Worm (Caenorhabditis elegans): Measurements from ENCODE around the gene B0285.3.
A peak's percentile ranks its signal among the peaks of the same experiment; 100 is the strongest.

Gene B0285.3

DNA sequence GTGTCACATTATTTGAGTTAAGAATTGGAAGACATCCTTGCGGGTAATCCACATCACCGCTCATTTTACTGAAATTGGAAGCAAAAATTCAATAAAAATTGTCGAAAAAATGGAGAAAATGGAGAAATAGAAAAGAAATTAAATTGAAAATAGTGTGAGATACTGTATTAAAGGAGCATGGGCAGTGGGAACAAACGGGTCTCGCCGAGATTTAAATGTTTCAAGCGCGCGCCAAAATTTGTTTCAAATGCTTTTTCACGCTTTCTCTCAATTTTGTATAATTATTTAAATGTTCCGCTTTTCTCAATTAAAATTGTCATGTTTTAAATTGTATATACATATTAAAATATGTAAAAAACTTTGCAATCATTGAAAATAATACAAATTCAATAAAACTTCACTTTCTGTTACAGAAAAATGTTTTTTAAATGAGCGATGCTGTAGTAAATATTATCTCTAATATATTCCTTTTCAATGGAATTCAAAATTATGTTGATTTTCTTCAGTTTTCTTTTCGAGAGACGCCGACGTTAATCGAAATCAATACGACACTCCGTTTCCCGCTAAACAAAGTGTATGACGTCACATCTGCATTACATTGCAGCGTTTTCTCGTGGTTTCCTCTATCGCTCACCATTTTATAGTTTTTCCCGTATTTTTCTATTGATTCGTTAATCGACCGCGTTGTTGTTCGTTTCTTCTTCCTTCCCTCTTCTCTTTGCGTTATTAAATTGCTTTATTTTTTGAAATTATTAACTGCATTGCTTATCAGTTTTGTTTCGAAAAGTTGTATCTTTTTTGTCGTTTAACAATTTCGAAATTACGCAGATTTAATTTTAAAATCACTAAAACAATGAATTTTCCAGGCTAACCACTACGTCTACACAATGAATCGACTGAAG is 29.8 kb downstream of the B0285.3 start, which contains the start of the genes evl-14 and dcn-1 (continued):
- TF ChIP-seq ceh-82 (tag; optimal IDR thresholded peaks at IDR 0.05), result peak in 2 of 3 experiments; percentile 69 to 82
- peak; percentile 61 for TF ChIP-seq lir-3 (tag; optimal IDR thresholded peaks at IDR 0.05; ENCODE audit: poor library complexity)
- TF ChIP-seq dpl-1 (GFP tag; optimal IDR thresholded peaks at IDR 0.05), result peak; percentile 71 to 76 (median 73)
- TF ChIP-seq mab-9 (GFP tag; IDR thresholded peaks at IDR 0.05), result no peak
- TF ChIP-seq ces-1 (GFP tag; optimal IDR thresholded peaks at IDR 0.05), result no peak
- TF ChIP-seq lsy-2 (tag; optimal IDR thresholded peaks at IDR 0.05), result peak; percentile 81 to 90
- no peak for TF ChIP-seq Y116A8C.19 (tag; optimal IDR thresholded peaks at IDR 0.05; ENCODE audit: borderline replicate concordance)

DNA sequence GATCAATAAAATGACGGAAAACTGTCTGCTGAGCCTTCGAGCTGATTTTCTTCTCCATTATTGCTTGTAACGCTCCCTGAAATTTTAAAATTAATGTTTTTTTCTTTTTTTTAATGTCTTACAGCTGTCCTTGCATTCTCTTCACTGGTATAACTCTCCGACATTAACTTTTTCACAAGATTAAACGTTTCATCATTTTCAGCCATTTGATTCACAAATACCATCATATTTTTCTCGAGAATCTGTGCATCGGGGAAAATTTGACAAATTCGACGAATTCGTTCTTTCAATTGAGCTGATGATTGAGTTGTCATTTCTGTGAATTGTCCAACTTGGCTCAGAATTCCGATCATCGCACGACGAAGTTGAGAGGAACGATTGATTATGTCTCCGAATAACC is 33.8 kb downstream of the B0285.3 start:
- TF ChIP-seq nhr-12 (tag; optimal IDR thresholded peaks at IDR 0.05), result no peak
- no peak for TF ChIP-seq pag-3 (tag; optimal IDR thresholded peaks at IDR 0.05; ENCODE audit: borderline replicate concordance, insufficient read depth)
- no peak for TF ChIP-seq vab-15 (tag; optimal IDR thresholded peaks at IDR 0.05)
- TF ChIP-seq zag-1 (tag; optimal IDR thresholded peaks at IDR 0.05), result no peak
- TF ChIP-seq ceh-8 (GFP tag; optimal IDR thresholded peaks at IDR 0.05), result no peak
- no peak for TF ChIP-seq egl-27 (tag; optimal IDR thresholded peaks at IDR 0.05)
- no peak for TF ChIP-seq nhr-71 (tag; optimal IDR thresholded peaks at IDR 0.05)
- TF ChIP-seq C04F5.9 (tag; optimal IDR thresholded peaks at IDR 0.05), result no peak
- TF ChIP-seq nhr-237 (tag; optimal IDR thresholded peaks at IDR 0.05), result no peak
- no peak for TF ChIP-seq pax-3 (tag; optimal IDR thresholded peaks at IDR 0.05)
- TF ChIP-seq fkh-8 (tag; optimal IDR thresholded peaks at IDR 0.05), result no peak
- no peak for TF ChIP-seq skn-1 (tag; optimal IDR thresholded peaks at IDR 0.05)
- no peak for TF ChIP-seq F16B12.6 (tag; optimal IDR thresholded peaks at IDR 0.05)
- TF ChIP-seq ceh-82 (tag; optimal IDR thresholded peaks at IDR 0.05), result no peak
- no peak for TF ChIP-seq nhr-11 (tag; optimal IDR thresholded peaks at IDR 0.05)
- TF ChIP-seq dsc-1 (tag; optimal IDR thresholded peaks at IDR 0.05), result no peak

DNA sequence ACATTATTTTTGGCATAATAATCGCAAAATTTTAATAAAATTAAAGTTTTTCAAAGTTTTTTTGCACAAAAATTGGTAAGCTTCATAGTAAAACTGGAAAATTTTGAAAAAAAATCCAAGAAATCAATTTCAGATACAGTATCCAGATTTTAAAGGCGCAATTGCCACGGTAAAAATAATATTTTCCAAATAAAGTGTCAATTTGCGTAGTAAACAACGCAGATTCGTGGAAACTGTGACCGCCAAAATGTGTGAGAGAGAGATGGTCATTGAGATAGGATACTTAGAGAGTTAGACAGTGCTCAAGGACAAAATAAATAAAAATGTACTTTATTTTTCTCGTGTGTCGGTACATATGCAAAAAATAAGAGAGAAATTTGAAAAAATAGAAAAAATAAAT is 40.4 kb downstream of the B0285.3 start:
- TF ChIP-seq unc-62 (GFP tag; optimal IDR thresholded peaks at IDR 0.05) (no peak), unc-98 (GFP tag; IDR thresholded peaks at IDR 0.05) (no peak), ceh-8 (GFP tag; optimal IDR thresholded peaks at IDR 0.05) (no peak), mep-1 (tag; optimal IDR thresholded peaks at IDR 0.05) (peak; percentile 52), nhr-71 (tag; optimal IDR thresholded peaks at IDR 0.05) (no peak), nhr-85 (tag) (peak; percentile 73), nhr-12 (tag; optimal IDR thresholded peaks at IDR 0.05) (no peak), nhr-20 (tag; optimal IDR thresholded peaks at IDR 0.05) (peak; percentile 4), efl-1 (optimal IDR thresholded peaks at IDR 0.05) (no peak), efl-1 (GFP tag; optimal IDR thresholded peaks at IDR 0.05 in 1 of 2) (peak in 1 of 2 experiments; percentile 88), nhr-76 (tag; optimal IDR thresholded peaks at IDR 0.05) (no peak), ceh-63 (GFP tag; optimal IDR thresholded peaks at IDR 0.05) (no peak)

DNA sequence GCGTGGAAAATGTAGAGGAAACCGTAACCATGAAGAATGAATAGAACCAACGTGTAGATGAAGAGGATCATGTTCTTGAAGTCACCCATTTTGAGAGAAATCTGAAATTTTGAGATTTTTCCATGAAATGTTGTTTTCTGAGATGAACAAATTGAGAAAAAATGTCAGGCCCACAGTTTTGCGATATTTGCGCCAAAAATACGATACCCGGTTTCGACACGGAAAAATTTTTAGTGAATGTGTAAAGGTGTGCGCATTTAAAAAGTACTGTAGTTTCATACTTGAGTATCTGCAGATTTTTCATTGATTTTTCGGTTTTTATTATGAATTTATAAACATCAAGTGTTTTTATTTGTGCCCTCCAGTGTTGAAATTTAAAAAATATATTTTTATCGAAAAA is 40.8 kb downstream of the B0285.3 start, which contains the start of gene R10E4.9:
TSS of gene R10E4.9 (minus strand) at position 101 of the 400 bp plus-strand sequence.
- TF ChIP-seq tbx-2 (tag; optimal IDR thresholded peaks at IDR 0.05) (no peak), rnt-1 (tag; optimal IDR thresholded peaks at IDR 0.05) (no peak), pag-3 (tag; optimal IDR thresholded peaks at IDR 0.05; ENCODE audit: borderline replicate concordance, insufficient read depth) (no peak), nhr-20 (tag; optimal IDR thresholded peaks at IDR 0.05) (no peak), egl-27 (tag; optimal IDR thresholded peaks at IDR 0.05) (no peak)

All from whole organism, L1 larva.